Fruit fly (Drosophila melanogaster) whole organism, pupa: ENCODE measurements around the gene Abl.

Experiments
- CG10348 ChIP-seq: fragments of 200-800 bp; sonication (Bioruptor generic); IDR thresholded peaks from 2 replicates; pipeline ENCODE4 v1.3.6; 2022; ENCODE audit warnings: missing biosample characterization, missing genetic modification characterization
- CG14655 ChIP-seq: fragments of 200-800 bp; sonication (Bioruptor generic); optimal IDR thresholded peaks from 3 replicates; lab custom pipeline; 2017; ENCODE audit warnings: mild to moderate bottlenecking, missing biosample characterization, missing genetic modification reagents, missing genetic modification characterization
- CG17806 ChIP-seq: fragments of 200-800 bp; sonication (Bioruptor generic); optimal IDR thresholded peaks from 2 replicates; lab custom pipeline; 2018; ENCODE audit warnings: missing biosample characterization, mild to moderate bottlenecking, missing genetic modification characterization, moderate library complexity
- CG4496 ChIP-seq: fragments of 200-800 bp; sonication (Bioruptor generic); IDR thresholded peaks from 3 replicates; pipeline ENCODE4 v1.3.6; 2022; ENCODE audit warnings: missing biosample characterization, missing genetic modification characterization
- CG8159 ChIP-seq: fragments of 200-800 bp; sonication (Bioruptor generic); optimal IDR thresholded peaks from 3 replicates; lab custom pipeline; 2018; ENCODE audit warnings: missing biosample characterization, mild to moderate bottlenecking, missing genetic modification characterization, moderate library complexity
- CG8301 ChIP-seq: fragments of 200-800 bp; sonication (Bioruptor generic); optimal IDR thresholded peaks from 2 replicates; lab custom pipeline; 2018; ENCODE audit warnings: missing biosample characterization, mild to moderate bottlenecking, missing genetic modification characterization
- Ets98B ChIP-seq: fragments of 200-800 bp; sonication (Bioruptor generic); IDR thresholded peaks from 2 replicates; pipeline ENCODE4 v1.3.6; 2022; ENCODE audit warnings: missing biosample characterization, missing genetic modification characterization
- Snoo ChIP-seq: fragments of 200-800 bp; sonication (Bioruptor generic); optimal IDR thresholded peaks from 3 replicates; lab custom pipeline; 2017; ENCODE audit warnings: missing biosample characterization, mild to moderate bottlenecking, missing genetic modification characterization, inconsistent platforms
- gl ChIP-seq: fragments of 200-800 bp; sonication (Bioruptor generic); optimal IDR thresholded peaks from 2 replicates; lab custom pipeline; 2018; ENCODE audit warnings: missing biosample characterization, mild to moderate bottlenecking, missing genetic modification characterization

DNA sequence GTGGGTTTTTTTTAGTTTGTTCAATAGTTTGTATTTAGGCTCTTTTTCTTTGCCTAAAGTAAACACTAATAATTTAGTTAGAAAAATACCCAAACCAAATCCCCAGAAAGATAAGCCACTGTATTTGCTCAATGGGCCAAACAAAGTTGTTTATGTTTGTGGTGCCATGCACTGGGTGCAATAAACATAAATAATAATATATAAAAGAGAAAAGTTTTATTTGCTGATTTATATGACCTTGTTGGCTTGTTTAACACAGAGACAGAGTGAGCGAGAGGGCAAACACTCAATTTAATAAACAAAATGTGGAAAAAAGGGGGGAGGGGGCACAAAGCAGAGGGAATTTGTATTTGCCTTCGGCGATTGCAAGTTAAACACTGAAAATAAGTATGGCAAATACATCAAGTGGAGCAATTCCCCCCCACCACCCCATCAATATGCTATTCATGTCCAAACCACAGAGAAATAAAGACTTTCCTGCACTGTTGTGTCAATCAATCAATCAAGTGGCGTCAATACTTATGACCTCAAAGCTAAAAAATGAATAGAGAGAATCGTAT, 7.1 kb downstream of the Abl start:
- TF ChIP-seq CG14655 (no peak), CG4496 (GFP tag; lab: Robert Waterston, UW) (no peak), CG8159 (tag; lab: Kevin White, UChicago) (no peak), Ets98B (GFP tag; lab: Robert Waterston, UW) (no peak), CG17806 (tag; lab: Kevin White, UChicago) (no peak), Snoo (tag; lab: Kevin White, UChicago) (peak; percentile 34), CG10348 (GFP tag; lab: Robert Waterston, UW) (no peak), CG8301 (no peak), gl (no peak)
